Worm (Caenorhabditis elegans): ENCODE data around the gene mrpl-49.

mrpl-49 gene

ce11 chrV:12696790-12697189 lies 31.6 kb upstream of the mrpl-49 start:
- no peak for TF ChIP-seq dmd-8 (GFP tag; IDR thresholded peaks at IDR 0.05)
- no peak for TF ChIP-seq fkh-10 (GFP tag; optimal IDR thresholded peaks at IDR 0.05)
- no peak for TF ChIP-seq nhr-102 (tag; optimal IDR thresholded peaks at IDR 0.05)
- TF ChIP-seq cey-2 (tag; optimal IDR thresholded peaks at IDR 0.05; ENCODE audit: borderline replicate concordance, insufficient read depth), result no peak
- no peak for TF ChIP-seq nhr-76 (tag; optimal IDR thresholded peaks at IDR 0.05)
- TF ChIP-seq dve-1 (tag; optimal IDR thresholded peaks at IDR 0.05; ENCODE audit: insufficient read depth), result no peak

- TF ChIP-seq daf-16 (GFP tag; optimal IDR thresholded peaks at IDR 0.05) (no peak), daf-16 (tag; optimal IDR thresholded peaks at IDR 0.05) (peak; percentile 39), F49E8.2 (tag; optimal IDR thresholded peaks at IDR 0.05; ENCODE audit: borderline replicate concordance) (no peak), T26A8.4 (GFP tag; IDR thresholded peaks at IDR 0.05) (no peak), daf-12 (tag; optimal IDR thresholded peaks at IDR 0.05) (no peak), dpl-1 (GFP tag; optimal IDR thresholded peaks at IDR 0.05) (no peak), ZK337.2 (GFP tag; IDR thresholded peaks at IDR 0.05) (no peak), cey-2 (tag; optimal IDR thresholded peaks at IDR 0.05; ENCODE audit: borderline replicate concordance, insufficient read depth) (no peak), egl-27 (tag; optimal IDR thresholded peaks at IDR 0.05) (no peak), lsy-2 (tag; optimal IDR thresholded peaks at IDR 0.05) (peak in 1 of 2 experiments; percentile 47), dmd-8 (GFP tag; IDR thresholded peaks at IDR 0.05) (no peak), lin-1 (GFP tag; IDR thresholded peaks at IDR 0.05) (no peak), nhr-76 (tag; optimal IDR thresholded peaks at IDR 0.05) (no peak), dmd-9 (GFP tag; IDR thresholded peaks at IDR 0.05) (no peak), pha-4 (GFP tag; IDR thresholded peaks at IDR 0.05) (no peak), pha-4 (tag; optimal IDR thresholded peaks at IDR 0.05) (no peak), T20F7.1 (GFP tag; optimal IDR thresholded peaks at IDR 0.05) (peak; percentile 38), ceh-44 (GFP tag; IDR thresholded peaks at IDR 0.05) (no peak), Y48G9A.11 (GFP tag; IDR thresholded peaks at IDR 0.05) (no peak), nhr-6 (tag; optimal IDR thresholded peaks at IDR 0.05) (peak; percentile 30), mdt-29 (GFP tag; IDR thresholded peaks at IDR 0.05) (no peak), rbr-2 (tag; optimal IDR thresholded peaks at IDR 0.05) (peak; percentile 0), nhr-28 (tag; optimal IDR thresholded peaks at IDR 0.05) (no peak), lir-3 (tag; optimal IDR thresholded peaks at IDR 0.05) (no peak), zag-1 (tag; optimal IDR thresholded peaks at IDR 0.05) (no peak), lim-7 (GFP tag; IDR thresholded peaks at IDR 0.05) (no peak), attf-4 (tag; optimal IDR thresholded peaks at IDR 0.05) (no peak), egl-43 (GFP tag; IDR thresholded peaks at IDR 0.05) (no peak), jun-1 (tag; optimal IDR thresholded peaks at IDR 0.05) (no peak), lin-38 (GFP tag; IDR thresholded peaks at IDR 0.05) (peak; percentile 49), hlh-30 (tag; optimal IDR thresholded peaks at IDR 0.05; ENCODE audit: insufficient read depth) (peak; percentile 74), snpc-4 (tag; optimal IDR thresholded peaks at IDR 0.05) (no peak), ceh-82 (tag; optimal IDR thresholded peaks at IDR 0.05) (no peak), lin-29 (GFP tag; IDR thresholded peaks at IDR 0.05) (no peak), daf-19 (GFP tag; conservative IDR thresholded peaks at IDR 0.05) (no peak), unc-62 (GFP tag; optimal IDR thresholded peaks at IDR 0.05 in 1 of 2) (no peak), unc-62 (tag; optimal IDR thresholded peaks at IDR 0.05) (no peak), ctbp-1 (GFP tag; IDR thresholded peaks at IDR 0.05) (no peak), F26F4.8 (GFP tag; conservative IDR thresholded peaks at IDR 0.05) (no peak), Y75B8A.6 (GFP tag; IDR thresholded peaks at IDR 0.05) (no peak), ama-1 (optimal IDR thresholded peaks at IDR 0.05) (no peak), ces-1 (GFP tag; optimal IDR thresholded peaks at IDR 0.05) (no peak), ceh-20 (GFP tag; IDR thresholded peaks at IDR 0.05) (no peak), zip-2 (tag; optimal IDR thresholded peaks at IDR 0.05) (no peak), nhr-48 (tag; optimal IDR thresholded peaks at IDR 0.05) (no peak), tra-1 (GFP tag; IDR thresholded peaks at IDR 0.05) (no peak), vab-7 (GFP tag; IDR thresholded peaks at IDR 0.05) (no peak)
Observed at ce11 chrV:12697364-12697901, 31.0 kb upstream of the mrpl-49 start, which contains the start of gene istr-1. Gene istr-1 (plus strand): TSS chrV:12697858.
